Worm (Caenorhabditis elegans): ENCODE measurements around the gene ZK1098.3.

- no peak for TF ChIP-seq nhr-25 (tag; optimal IDR thresholded peaks at IDR 0.05)
- no peak for TF ChIP-seq jun-1 (tag; optimal IDR thresholded peaks at IDR 0.05)
These were observed 9.7 kb downstream of the ZK1098.3 start, which contains the start of gene ZK1098.2 for ce11 chrIII:9528824-9529223.

Data from whole organism, L3 larva.